Fruit fly (Drosophila melanogaster): ENCODE results near the gene Sulf1.

dm6 chr3R:16341817-16342374 lies 2.5 kb upstream of the Sulf1 start, which contains the start of the genes SF2 and pad:
- TF ChIP-seq CG8478 (optimal IDR thresholded peaks at IDR 0.05): no peak
- no peak for TF ChIP-seq CTCF (optimal IDR thresholded peaks at IDR 0.05)
